Fruit fly (Drosophila melanogaster) whole organism, embryonic: ENCODE measurements around the gene Zif.

Experiments used
- Abd-B ChIP-seq: fragments of 200-800 bp; sonication (Bioruptor generic); optimal IDR thresholded peaks from 2 replicates; lab custom pipeline; 2018; ENCODE audit warnings: missing biosample characterization, mild to moderate bottlenecking, missing genetic modification characterization, moderate library complexity
- Atf3 ChIP-seq: fragments of 200-800 bp; sonication (Bioruptor generic); optimal IDR thresholded peaks from 3 replicates; lab custom pipeline; 2016; ENCODE audit warnings: missing biosample characterization, missing genetic modification characterization
- Atf6 ChIP-seq: fragments of 200-800 bp; sonication (Bioruptor generic); IDR thresholded peaks from 2 replicates; pipeline ENCODE4 v1.3.6; 2022; ENCODE audit warnings: missing biosample characterization, missing genetic modification characterization
- Bdp1 ChIP-seq: fragments of 200-800 bp; sonication (Bioruptor generic); optimal IDR thresholded peaks from 3 replicates; lab custom pipeline; 2016; ENCODE audit warnings: missing biosample characterization, missing genetic modification characterization
- CG10366 ChIP-seq: fragments of 200-800 bp; sonication (Bioruptor generic); IDR thresholded peaks from 2 replicates; pipeline ENCODE4 v1.3.6; 2022; ENCODE audit warnings: missing biosample characterization, missing genetic modification characterization
- CG10565 ChIP-seq: fragments of 200-800 bp; sonication (Bioruptor generic); optimal IDR thresholded peaks from 3 replicates; lab custom pipeline; 2016; ENCODE audit warnings: missing biosample characterization, mild to moderate bottlenecking, missing genetic modification characterization
- CG10979 ChIP-seq: fragments of 200-800 bp; sonication (Bioruptor generic); optimal IDR thresholded peaks from 2 replicates; lab custom pipeline; 2018; ENCODE audit warnings: missing biosample characterization, mild to moderate bottlenecking, missing genetic modification characterization, moderate library complexity
- CG12659 ChIP-seq: fragments of 200-800 bp; sonication (Bioruptor generic); optimal IDR thresholded peaks from 3 replicates; lab custom pipeline; 2017; ENCODE audit warnings: mild to moderate bottlenecking, missing biosample characterization, missing genetic modification reagents, missing genetic modification characterization
- CG14014 ChIP-seq: fragments of 200-800 bp; sonication (Bioruptor generic); IDR thresholded peaks from 2 replicates; pipeline ENCODE4 v1.3.6; 2022; ENCODE audit warnings: missing biosample characterization, missing genetic modification characterization
- CG14441 ChIP-seq: fragments of 200-800 bp; sonication (Bioruptor generic); IDR thresholded peaks from 2 replicates; pipeline ENCODE4 v1.3.6; 2022; ENCODE audit warnings: missing biosample characterization, missing genetic modification characterization
- CG1529 ChIP-seq: fragments of 200-800 bp; sonication (Bioruptor generic); optimal IDR thresholded peaks from 3 replicates; lab custom pipeline; 2018; ENCODE audit warnings: missing biosample characterization, missing genetic modification characterization
- CG17186 ChIP-seq: fragments of 200-800 bp; sonication (Bioruptor generic); optimal IDR thresholded peaks from 3 replicates; lab custom pipeline; 2017; ENCODE audit warnings: missing biosample characterization, missing genetic modification reagents, missing genetic modification characterization
- CG17361 ChIP-seq: fragments of 200-800 bp; sonication (Bioruptor generic); IDR thresholded peaks from 3 replicates; pipeline ENCODE4 v1.3.6; 2022; ENCODE audit warnings: missing biosample characterization, missing genetic modification characterization
- CG17912 ChIP-seq: fragments of 200-800 bp; sonication (Bioruptor generic); optimal IDR thresholded peaks from 2 replicates; lab custom pipeline; 2018; ENCODE audit warnings: missing biosample characterization, mild to moderate bottlenecking, missing genetic modification characterization
- CG1792 ChIP-seq: fragments of 200-800 bp; sonication (Bioruptor generic); optimal IDR thresholded peaks from 2 replicates; lab custom pipeline; 2016; ENCODE audit warnings: missing biosample characterization, missing genetic modification characterization
- CG34422 ChIP-seq: fragments of 200-800 bp; sonication (Bioruptor generic); IDR thresholded peaks from 3 replicates; pipeline ENCODE4 v1.3.6; 2022; ENCODE audit warnings: missing biosample characterization, missing genetic modification characterization
- CG4360 ChIP-seq: fragments of 200-800 bp; sonication (Bioruptor generic); IDR thresholded peaks from 2 replicates; pipeline ENCODE4 v1.3.6; 2022; ENCODE audit warnings: missing biosample characterization, missing genetic modification characterization
- CG4707 ChIP-seq: fragments of 200-800 bp; sonication (Bioruptor generic); optimal IDR thresholded peaks from 2 replicates; lab custom pipeline; 2018; ENCODE audit warnings: missing biosample characterization, mild to moderate bottlenecking, missing genetic modification characterization, moderate library complexity
- CG5245 ChIP-seq: fragments of 200-800 bp; sonication (Bioruptor generic); optimal IDR thresholded peaks from 3 replicates; lab custom pipeline; 2016; ENCODE audit warnings: missing biosample characterization, missing genetic modification characterization
- CG5953 ChIP-seq: fragments of 200-800 bp; sonication (Bioruptor generic); IDR thresholded peaks from 2 replicates; pipeline ENCODE4 v1.3.6; 2022; ENCODE audit warnings: missing biosample characterization, missing genetic modification characterization
- CG6254 ChIP-seq: fragments of 200-800 bp; sonication (Bioruptor generic); optimal IDR thresholded peaks from 3 replicates; lab custom pipeline; 2017; ENCODE audit warnings: mild to moderate bottlenecking, missing biosample characterization, missing genetic modification reagents, missing genetic modification characterization
- CG7786 ChIP-seq: fragments of 200-800 bp; sonication (Bioruptor generic); optimal IDR thresholded peaks from 2 replicates; lab custom pipeline; 2016; ENCODE audit warnings: missing biosample characterization, missing genetic modification characterization
- CG8089 ChIP-seq: fragments of 200-800 bp; sonication (Bioruptor generic); optimal IDR thresholded peaks from 3 replicates; lab custom pipeline; 2016; ENCODE audit warnings: missing biosample characterization, missing genetic modification characterization
- CG8924 ChIP-seq: fragments of 200-800 bp; optimal IDR thresholded peaks from 3 replicates; lab custom pipeline; 2019; ENCODE audit warnings: missing biosample characterization, mild to moderate bottlenecking, missing genetic modification characterization, moderate library complexity
- CG9437 ChIP-seq: fragments of 200-800 bp; sonication (Bioruptor generic); optimal IDR thresholded peaks from 2 replicates; lab custom pipeline; 2018; ENCODE audit warnings: missing biosample characterization, mild to moderate bottlenecking, missing genetic modification characterization
- CG9609 ChIP-seq: fragments of 200-800 bp; sonication (Bioruptor generic); optimal IDR thresholded peaks from 3 replicates; lab custom pipeline; 2016; ENCODE audit warnings: missing biosample characterization, missing genetic modification characterization
- CG9876 ChIP-seq: fragments of 200-800 bp; sonication (Bioruptor generic); optimal IDR thresholded peaks from 2 replicates; lab custom pipeline; 2016; ENCODE audit warnings: missing biosample characterization, missing genetic modification characterization
- CrebB ChIP-seq: fragments of 200-800 bp; sonication (Bioruptor generic); optimal IDR thresholded peaks from 3 replicates; lab custom pipeline; 2018; ENCODE audit warnings: missing biosample characterization, mild to moderate bottlenecking, missing genetic modification characterization
- Doc3 ChIP-seq: fragments of 200-800 bp; sonication (Bioruptor generic); IDR thresholded peaks from 3 replicates; pipeline ENCODE4 v1.3.6; 2022; ENCODE audit warnings: missing biosample characterization, missing genetic modification characterization; ENCODE audit not compliant: partially characterized antibody
- E2f2 ChIP-seq: fragments of 200-800 bp; sonication (Bioruptor generic); IDR thresholded peaks from 2 replicates; pipeline ENCODE4 v1.3.6; 2022; ENCODE audit warnings: missing biosample characterization, missing genetic modification characterization
- ERR ChIP-seq: fragments of 200-800 bp; sonication (Bioruptor generic); optimal IDR thresholded peaks from 2 replicates; lab custom pipeline; 2016; ENCODE audit warnings: missing biosample characterization, missing genetic modification characterization
- HLH54F ChIP-seq: fragments of 200-800 bp; sonication (Bioruptor generic); optimal IDR thresholded peaks from 3 replicates; lab custom pipeline; 2016; ENCODE audit warnings: missing biosample characterization, missing genetic modification characterization
- Myb ChIP-seq: fragments of 200-800 bp; sonication (Bioruptor generic); optimal IDR thresholded peaks from 2 replicates; lab custom pipeline; 2016; ENCODE audit warnings: missing biosample characterization, missing genetic modification characterization
- NFAT ChIP-seq: fragments of 200-800 bp; sonication (Bioruptor generic); IDR thresholded peaks from 2 replicates; pipeline ENCODE4 v1.3.6; 2022; ENCODE audit warnings: missing biosample characterization, missing genetic modification characterization
- Ssrp ChIP-seq: fragments of 200-800 bp; sonication (Bioruptor generic); optimal IDR thresholded peaks from 2 replicates; lab custom pipeline; 2018; ENCODE audit warnings: missing biosample characterization, mild to moderate bottlenecking, missing genetic modification characterization, moderate library complexity
- YL-1 ChIP-seq: fragments of 200-800 bp; sonication (Bioruptor generic); optimal IDR thresholded peaks from 3 replicates; lab custom pipeline; 2017; ENCODE audit warnings: missing biosample characterization, mild to moderate bottlenecking, missing genetic modification characterization
- al ChIP-seq: fragments of 200-800 bp; sonication (Bioruptor generic); IDR thresholded peaks from 2 replicates; pipeline ENCODE4 v1.3.6; 2022; ENCODE audit warnings: missing biosample characterization, missing genetic modification characterization
- bab2 ChIP-seq: fragments of 200-800 bp; sonication (Bioruptor generic); optimal IDR thresholded peaks from 2 replicates; lab custom pipeline; 2016; ENCODE audit warnings: missing biosample characterization, missing genetic modification characterization
- fu2 ChIP-seq: fragments of 200-800 bp; sonication (Bioruptor generic); optimal IDR thresholded peaks from 2 replicates; lab custom pipeline; 2016; ENCODE audit warnings: missing biosample characterization, missing genetic modification characterization
- gcm2 ChIP-seq: fragments of 200-800 bp; sonication (Bioruptor generic); optimal IDR thresholded peaks from 2 replicates; lab custom pipeline; 2016; ENCODE audit warnings: missing biosample characterization, missing genetic modification characterization
- gsb ChIP-seq: fragments of 200-800 bp; sonication (Bioruptor generic); IDR thresholded peaks from 2 replicates; pipeline ENCODE4 v1.3.6; 2022; ENCODE audit warnings: missing biosample characterization, missing genetic modification characterization
- jigr1 ChIP-seq: fragments of 200-800 bp; sonication (Bioruptor generic); IDR thresholded peaks from 3 replicates; pipeline ENCODE4 v1.3.6; 2022; ENCODE audit warnings: missing biosample characterization, missing genetic modification characterization
- kay ChIP-seq: fragments of 200-800 bp; sonication (Bioruptor generic); optimal IDR thresholded peaks from 2 replicates; lab custom pipeline; 2016; ENCODE audit warnings: missing biosample characterization, missing genetic modification characterization
- ken ChIP-seq: fragments of 200-800 bp; sonication (Bioruptor generic); IDR thresholded peaks from 3 replicates; pipeline ENCODE4 v1.3.6; 2022; ENCODE audit warnings: missing biosample characterization, missing genetic modification characterization
- lilli ChIP-seq: fragments of 200-800 bp; sonication (Bioruptor generic); optimal IDR thresholded peaks from 3 replicates; lab custom pipeline; 2016; ENCODE audit warnings: missing biosample characterization, missing genetic modification characterization
- pb ChIP-seq: fragments of 200-800 bp; sonication (Bioruptor generic); optimal IDR thresholded peaks from 3 replicates; lab custom pipeline; 2016; ENCODE audit warnings: missing biosample characterization, missing genetic modification characterization
- pum ChIP-seq: fragments of 200-800 bp; sonication (Bioruptor generic); optimal IDR thresholded peaks from 2 replicates; lab custom pipeline; 2016; ENCODE audit warnings: missing biosample characterization, missing genetic modification characterization
- sc ChIP-seq, 3 experiments: fragments of >200 bp in 2 of 3; fragments of 200-800 bp in 1 of 3; sonication (Bioruptor generic) in 1 of 3; optimal IDR thresholded peaks; 2 replicates in 2 of 3; 3 replicates in 1 of 3; lab custom pipeline; 2017; ENCODE audit warnings: mild to moderate bottlenecking in 1 of 3, missing biosample characterization in 1 of 3, missing genetic modification characterization in 1 of 3, missing genetic modification reagents in 1 of 3
- scrt ChIP-seq: fragments of 200-800 bp; sonication (Bioruptor generic); optimal IDR thresholded peaks from 2 replicates; lab custom pipeline; 2018; ENCODE audit warnings: missing biosample characterization, mild to moderate bottlenecking, missing genetic modification characterization, moderate library complexity
- so ChIP-seq: fragments of 200-800 bp; sonication (Bioruptor generic); IDR thresholded peaks from 3 replicates; pipeline ENCODE4 v1.3.6; 2022; ENCODE audit warnings: missing biosample characterization, missing genetic modification characterization
- stwl ChIP-seq: fragments of 200-800 bp; sonication (Bioruptor generic); optimal IDR thresholded peaks from 3 replicates; lab custom pipeline; 2018; ENCODE audit warnings: missing biosample characterization, mild to moderate bottlenecking, missing genetic modification characterization, moderate library complexity
- tio ChIP-seq: fragments of 200-800 bp; sonication (Bioruptor generic); optimal IDR thresholded peaks from 2 replicates; lab custom pipeline; 2017; ENCODE audit warnings: missing biosample characterization, missing genetic modification characterization, inconsistent platforms

The Zif gene

dm6 chr3R:6457055-6457391 is at the start of gene Zif (continued):
- TF ChIP-seq CG5245 (GFP tag; lab: Kevin White, UChicago) = peak; percentile 38
- peak; percentile 10 for TF ChIP-seq CG8089 (GFP tag; lab: Kevin White, UChicago)
- TF ChIP-seq Atf3 (GFP tag; lab: Kevin White, UChicago) = no peak
- TF ChIP-seq CG17186 (GFP tag; lab: Kevin White, UChicago) = peak; percentile 34
- peak; percentile 82 for TF ChIP-seq E2f2 (GFP tag; lab: Robert Waterston, UW)
- peak; percentile 31 for TF ChIP-seq stwl
- TF ChIP-seq ERR (GFP tag; lab: Kevin White, UChicago) = peak; percentile 36
- TF ChIP-seq YL-1 (GFP tag; lab: Kevin White, UChicago) = peak; percentile 64
- no peak for TF ChIP-seq CG8924 (tag; lab: Kevin White, UChicago)
- peak; percentile 58 for TF ChIP-seq CG9609 (GFP tag; lab: Kevin White, UChicago)
- peak; percentile 69 for TF ChIP-seq Myb (GFP tag; lab: Kevin White, UChicago)
- no peak for TF ChIP-seq CG5953 (GFP tag; lab: Robert Waterston, UW)
- peak; percentile 34; the same call in 1 of the 2 replicates for TF ChIP-seq CG14014 (GFP tag; lab: Robert Waterston, UW)
- TF ChIP-seq CG34422 (GFP tag; lab: Robert Waterston, UW) = peak; percentile 39; the same call in 1 of the 3 replicates
- TF ChIP-seq pb (GFP tag; lab: Kevin White, UChicago) = no peak
- no peak for TF ChIP-seq Ssrp (tag; lab: Kevin White, UChicago)
- TF ChIP-seq Abd-B (GFP tag; lab: Kevin White, UChicago) = no peak
- TF ChIP-seq CG4707 = no peak
- peak; percentile 4 for TF ChIP-seq CG9876 (GFP tag; lab: Kevin White, UChicago)
- no peak for TF ChIP-seq kay (GFP tag; lab: Kevin White, UChicago)
- no peak for TF ChIP-seq gsb (GFP tag; lab: Robert Waterston, UW)
- TF ChIP-seq CrebB (tag; lab: Kevin White, UChicago) = peak; percentile 7
- no peak for TF ChIP-seq so (GFP tag; lab: Robert Waterston, UW)
- TF ChIP-seq NFAT = peak; percentile 72
- no peak for TF ChIP-seq scrt (GFP tag; lab: Kevin White, UChicago)
- peak; percentile 61 for TF ChIP-seq bab2 (GFP tag; lab: Kevin White, UChicago)
- 0 out of 2 replicates have a peak, but pooled peaks have one; percentile 26 for TF ChIP-seq CG14441
- TF ChIP-seq sc (optimal IDR thresholded peaks at IDR 0.05; lab: Kevin White, UChicago) = no peak
- no peak for TF ChIP-seq sc (GFP tag; optimal IDR thresholded peaks at IDR 0.05; lab: Kevin White, UChicago)
- peak; percentile 1 for TF ChIP-seq CG9437 (GFP tag; lab: Kevin White, UChicago)
- TF ChIP-seq CG7786 (GFP tag; lab: Kevin White, UChicago) = peak; percentile 54
- peak; percentile 71 for TF ChIP-seq HLH54F
- TF ChIP-seq Doc3 (GFP tag; lab: Robert Waterston, UW) = 0 out of 3 replicates have a peak, but pooled peaks have one; percentile 16
- no peak for TF ChIP-seq jigr1 (GFP tag; lab: Robert Waterston, UW)
- TF ChIP-seq CG4360 (GFP tag; lab: Robert Waterston, UW) = no peak
- TF ChIP-seq tio (GFP tag; lab: Kevin White, UChicago) = no peak
- peak; percentile 35; the same call in 1 of the 2 replicates for TF ChIP-seq al (GFP tag; lab: Robert Waterston, UW)
- peak; percentile 43 for TF ChIP-seq CG10366 (GFP tag; lab: Robert Waterston, UW)
- no peak for TF ChIP-seq gcm2 (GFP tag; lab: Kevin White, UChicago)
- no peak for TF ChIP-seq CG1529 (GFP tag; lab: Kevin White, UChicago)
- TF ChIP-seq CG10565 (GFP tag; lab: Kevin White, UChicago) = no peak
- peak; percentile 76; the same call in 2 of the 3 replicates for TF ChIP-seq ken (GFP tag; lab: Robert Waterston, UW)
- TF ChIP-seq CG10979 (tag; lab: Kevin White, UChicago) = no peak
- peak; percentile 63 for TF ChIP-seq lilli (GFP tag; lab: Kevin White, UChicago)
- peak; percentile 30 for TF ChIP-seq CG1792 (GFP tag; lab: Kevin White, UChicago)
- TF ChIP-seq pum (GFP tag; lab: Kevin White, UChicago) = peak; percentile 35
- TF ChIP-seq CG17361 = peak; percentile 52
- TF ChIP-seq Bdp1 (GFP tag; lab: Kevin White, UChicago) = peak; percentile 35
- TF ChIP-seq CG6254 (GFP tag; lab: Kevin White, UChicago) = no peak
- TF ChIP-seq fu2 (GFP tag; lab: Kevin White, UChicago) = peak; percentile 69
- peak; percentile 51 for TF ChIP-seq CG12659 (GFP tag; lab: Kevin White, UChicago)
- TF ChIP-seq CG17912 = no peak
- 0 out of 2 replicates have a peak, but pooled peaks have one; percentile 19 for TF ChIP-seq Atf6 (GFP tag; lab: Robert Waterston, UW)
